Worm (Caenorhabditis elegans): ENCODE data around the gene C16C8.21.

DNA sequence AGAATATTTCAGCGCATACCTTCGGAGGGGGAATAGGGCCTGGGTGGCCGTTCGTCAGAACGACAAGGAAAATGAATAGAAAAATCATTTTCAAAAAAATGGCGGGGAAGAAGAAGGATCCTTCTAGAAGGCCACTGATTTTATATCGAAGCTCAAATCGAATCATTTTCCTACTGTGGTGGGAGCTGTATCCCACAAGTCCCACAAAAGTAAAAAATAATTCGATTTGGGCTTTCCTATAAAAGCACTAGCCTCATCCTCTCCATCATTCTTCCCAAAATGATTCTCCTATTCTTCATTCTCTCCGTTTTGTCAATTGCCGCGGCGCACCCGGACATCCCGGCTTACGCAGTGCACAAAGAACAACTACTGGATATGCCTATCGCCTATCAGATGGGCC lies 10.2 kb downstream of the C16C8.21 start, which contains the start of the genes C16C8.26 and C16C8.19:
- TF ChIP-seq him-1 (tag; optimal IDR thresholded peaks at IDR 0.05) (no peak), W03F9.2 (tag; optimal IDR thresholded peaks at IDR 0.05) (no peak), dao-5 (tag; optimal IDR thresholded peaks at IDR 0.05) (no peak)

Data from whole organism, L4/young adult.